Worm (Caenorhabditis elegans): ENCODE measurements around the gene decr-1.3.

Gene decr-1.3

ce11 chrII:8144543-8144942 is 28.8 kb downstream of the decr-1.3 start, which contains the start of gene F10B5.2 (continued):
- TF ChIP-seq madf-5 (GFP tag; IDR thresholded peaks at IDR 0.05) = no peak
- no peak for TF ChIP-seq duxl-1 (tag; optimal IDR thresholded peaks at IDR 0.05; ENCODE audit: poor library complexity)
- TF ChIP-seq lin-13 (GFP tag; optimal IDR thresholded peaks at IDR 0.05) = no peak
- TF ChIP-seq ces-1 (GFP tag; optimal IDR thresholded peaks at IDR 0.05) = no peak
- TF ChIP-seq vab-7 (GFP tag; IDR thresholded peaks at IDR 0.05) = no peak
- TF ChIP-seq snpc-1.2 (GFP tag; IDR thresholded peaks at IDR 0.05) = 0 out of 2 replicates have a peak, but pooled peaks have one; percentile 49
- no peak for TF ChIP-seq nhr-48 (tag; optimal IDR thresholded peaks at IDR 0.05)
- no peak for TF ChIP-seq fkh-10 (GFP tag; optimal IDR thresholded peaks at IDR 0.05)
- no peak for TF ChIP-seq Y5F2A.4 (GFP tag; optimal IDR thresholded peaks at IDR 0.05)
- TF ChIP-seq ZK337.2 (GFP tag; IDR thresholded peaks at IDR 0.05) = no peak
- TF ChIP-seq daf-19 (GFP tag; conservative IDR thresholded peaks at IDR 0.05) = 0 out of 2 replicates have a peak, but pooled peaks have one; percentile 41
- no peak for TF ChIP-seq fos-1 (tag; optimal IDR thresholded peaks at IDR 0.05)
- TF ChIP-seq nhr-76 (tag; optimal IDR thresholded peaks at IDR 0.05) = no peak
- TF ChIP-seq ceh-82 (tag; optimal IDR thresholded peaks at IDR 0.05) = no peak

DNA sequence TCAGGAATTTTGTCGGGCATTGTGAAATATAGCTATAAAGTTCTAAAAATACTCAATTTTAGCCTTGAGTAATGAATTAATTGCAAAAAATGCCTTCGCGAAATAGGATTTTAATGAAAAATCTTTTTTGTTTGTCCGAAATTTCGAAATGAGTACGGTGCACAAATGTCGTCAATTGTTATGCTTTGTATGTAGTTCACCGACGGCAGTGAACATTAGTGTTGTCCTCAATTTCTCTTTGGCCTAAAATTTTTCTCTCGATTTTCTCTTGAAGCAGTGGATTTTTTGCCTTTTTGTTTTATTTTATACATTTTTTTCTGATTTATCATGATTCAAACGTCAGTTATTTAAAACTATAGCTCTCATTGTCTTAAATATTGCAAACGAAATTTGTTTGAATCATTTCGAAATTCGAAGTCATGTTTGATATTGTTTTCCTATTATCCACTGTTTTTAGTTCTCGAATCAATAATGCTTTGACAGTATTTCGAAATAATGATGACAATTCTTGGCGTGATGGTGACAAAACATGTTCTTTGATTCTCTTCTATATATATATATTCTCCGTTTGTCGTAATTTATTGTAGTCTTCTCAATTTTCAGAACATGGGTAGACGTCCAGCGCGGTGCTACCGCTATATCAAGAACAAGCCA is 29.9 kb downstream of the decr-1.3 start, which contains the start of the genes ints-11 and rpl-10:
Gene ints-11, minus strand, starts transcription at position 201 of the 654 bp plus-strand sequence.
Gene rpl-10, plus strand, starts transcription at position 604 of the 654 bp plus-strand sequence.
- TF ChIP-seq tra-1 (GFP tag; IDR thresholded peaks at IDR 0.05) (no peak), dpl-1 (GFP tag; optimal IDR thresholded peaks at IDR 0.05) (peak; percentile 68), hlh-30 (tag; optimal IDR thresholded peaks at IDR 0.05; ENCODE audit: insufficient read depth) (peak; percentile 51), dve-1 (tag; optimal IDR thresholded peaks at IDR 0.05; ENCODE audit: insufficient read depth) (peak; percentile 20), mep-1 (tag; optimal IDR thresholded peaks at IDR 0.05) (peak; percentile 25), nhr-6 (tag; optimal IDR thresholded peaks at IDR 0.05) (peak; percentile 10), ceh-20 (GFP tag; IDR thresholded peaks at IDR 0.05) (no peak), lsy-2 (tag; optimal IDR thresholded peaks at IDR 0.05) (peak in 1 of 2 experiments; percentile 97), unc-130 (GFP tag; optimal IDR thresholded peaks at IDR 0.05) (no peak), nhr-28 (tag; optimal IDR thresholded peaks at IDR 0.05) (peak; percentile 7), lin-38 (GFP tag; IDR thresholded peaks at IDR 0.05) (peak; percentile 58), mes-2 (tag; optimal IDR thresholded peaks at IDR 0.05; ENCODE audit: poor library complexity, severe bottlenecking) (peak; percentile 69), ceh-44 (GFP tag; IDR thresholded peaks at IDR 0.05) (no peak)

DNA sequence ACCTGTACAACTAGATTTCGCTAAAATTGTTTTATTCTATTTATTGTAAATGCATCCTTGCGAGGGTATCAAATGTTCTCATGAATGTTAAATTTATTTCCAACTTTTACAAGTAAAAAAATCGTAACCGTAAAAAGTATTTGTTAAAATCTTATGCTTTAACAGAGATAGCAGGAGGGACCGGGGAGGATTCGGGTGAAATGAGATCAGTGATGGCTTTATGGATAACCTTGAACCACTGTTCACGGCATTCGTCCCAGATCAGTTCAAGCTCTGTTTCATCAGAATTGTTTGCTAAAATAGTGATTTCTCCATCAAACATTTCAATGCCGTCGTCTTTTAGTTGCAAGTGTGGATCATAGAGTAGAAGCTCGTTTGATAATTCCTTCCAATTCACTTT is 32.2 kb downstream of the decr-1.3 start:
- TF ChIP-seq lin-38 (GFP tag; IDR thresholded peaks at IDR 0.05) = peak; percentile 51
- TF ChIP-seq attf-4 (tag; optimal IDR thresholded peaks at IDR 0.05) = no peak
- TF ChIP-seq arid-1 (GFP tag; conservative IDR thresholded peaks at IDR 0.05) = 0 out of 2 replicates have a peak, but pooled peaks have one; percentile 10
- no peak for TF ChIP-seq nhr-77 (tag; optimal IDR thresholded peaks at IDR 0.05)
- peak; percentile 5 for TF ChIP-seq mes-2 (tag; optimal IDR thresholded peaks at IDR 0.05; ENCODE audit: poor library complexity, severe bottlenecking)
- peak; percentile 1 for TF ChIP-seq F49E8.2 (tag; optimal IDR thresholded peaks at IDR 0.05; ENCODE audit: borderline replicate concordance)
- TF ChIP-seq aly-2 (tag; optimal IDR thresholded peaks at IDR 0.05) = peak; percentile 67

- TF ChIP-seq lsy-2 (tag; optimal IDR thresholded peaks at IDR 0.05) (peak in 1 of 2 experiments; percentile 62), hmg-1.1 (GFP tag; IDR thresholded peaks at IDR 0.05) (no peak), gei-8 (GFP tag; optimal IDR thresholded peaks at IDR 0.05) (no peak), ctbp-1 (GFP tag; IDR thresholded peaks at IDR 0.05) (0 out of 2 replicates have a peak, but pooled peaks have one; percentile 28), lin-38 (GFP tag; IDR thresholded peaks at IDR 0.05) (peak; percentile 48), mxl-3 (GFP tag; optimal IDR thresholded peaks at IDR 0.05) (peak; percentile 7), mes-2 (tag; optimal IDR thresholded peaks at IDR 0.05; ENCODE audit: poor library complexity, severe bottlenecking) (peak; percentile 35), nhr-6 (tag; optimal IDR thresholded peaks at IDR 0.05) (no peak), aly-2 (tag; optimal IDR thresholded peaks at IDR 0.05) (no peak)
These were observed 35.3 kb downstream of the decr-1.3 start, which contains the start of gene cdc-48.2 for ce11 chrII:8138015-8138546. Gene cdc-48.2, plus strand, starts transcription at chrII:8138496.

All from whole organism, L4 larva.